Worm (Caenorhabditis elegans) whole organism, L4 larva: ENCODE results near the gene F09C8.1.

Experiments used
- F37D6.2 ChIP-seq: sonication (generic microtip); optimal IDR thresholded peaks from 2 replicates; lab custom pipeline; 2016; ENCODE audit warnings: mild to moderate bottlenecking, missing genetic modification characterization, missing compliant biosample characterization
- F44E2.7 ChIP-seq: fragments of 200-800 bp; sonication (Bioruptor generic); IDR thresholded peaks from 2 replicates; pipeline ENCODE4 v2.1.2; 2022; ENCODE audit warnings: missing genetic modification characterization, missing compliant biosample characterization
- F49E8.2 ChIP-seq: sonication (generic microtip); optimal IDR thresholded peaks from 2 replicates; lab custom pipeline; 2016; ENCODE audit warnings: missing compliant biosample characterization, mild to moderate bottlenecking, missing genetic modification characterization, borderline replicate concordance
- T20F7.1 ChIP-seq: fragments of 200-800 bp; sonication (Bioruptor generic); optimal IDR thresholded peaks from 2 replicates; lab custom pipeline; 2018; ENCODE audit warnings: mild to moderate bottlenecking, missing genetic modification characterization, missing compliant biosample characterization
- Y105C5A.15 ChIP-seq: fragments of 200-800 bp; sonication (Bioruptor generic); IDR thresholded peaks from 2 replicates; pipeline ENCODE4 v1.3.6; 2022; ENCODE audit warnings: missing genetic modification characterization, missing compliant biosample characterization
- Y75B8A.6 ChIP-seq: fragments of 200-800 bp; sonication (Bioruptor generic); IDR thresholded peaks from 2 replicates; pipeline ENCODE4 v1.3.6; 2022; ENCODE audit warnings: missing genetic modification reagents, missing genetic modification characterization, missing compliant biosample characterization
- ZK337.2 ChIP-seq: fragments of 200-800 bp; sonication (Bioruptor generic); IDR thresholded peaks from 2 replicates; pipeline ENCODE4 v1.3.6; 2022; ENCODE audit warnings: missing genetic modification reagents, missing genetic modification characterization, missing compliant biosample characterization
- aha-1 ChIP-seq: fragments of 150-350 bp; peaks from one replicate; lab custom pipeline; 2014; ENCODE audit warnings: missing biosample characterization, missing genetic modification characterization
- ama-1 ChIP-seq: fragments of 150-350 bp; optimal IDR thresholded peaks from 2 replicates; lab custom pipeline; 2014; ENCODE audit warnings: inconsistent platforms, mixed read lengths
- arid-1 ChIP-seq: fragments of 200-800 bp; sonication (Bioruptor generic); conservative IDR thresholded peaks from 2 replicates; pipeline ENCODE4 v1.3.6; 2022; ENCODE audit warnings: missing genetic modification reagents, missing genetic modification characterization, missing compliant biosample characterization
- ceh-20 ChIP-seq: fragments of 200-800 bp; sonication (Bioruptor generic); IDR thresholded peaks from 2 replicates; pipeline ENCODE4 v1.3.6; 2022; ENCODE audit warnings: missing genetic modification reagents, missing genetic modification characterization, missing compliant biosample characterization
- ceh-28 ChIP-seq: fragments of 150-350 bp; optimal IDR thresholded peaks from 2 replicates; lab custom pipeline; 2014; ENCODE audit warnings: missing biosample characterization, missing genetic modification reagents, missing genetic modification characterization
- ceh-62 ChIP-seq: sonication (generic microtip); optimal IDR thresholded peaks from 2 replicates; lab custom pipeline; 2017; ENCODE audit warnings: missing biosample characterization, missing genetic modification characterization
- daf-16 ChIP-seq, 3 experiments: sonication (generic microtip); optimal IDR thresholded peaks; 2 replicates each; lab custom pipeline; 2016 to 2017; ENCODE audit warnings: missing genetic modification characterization in 3 of 3, missing genetic modification reagents in 3 of 3, mild to moderate bottlenecking in 2 of 3, missing compliant biosample characterization in 2 of 3, missing biosample characterization in 1 of 3, moderate library complexity in 1 of 3
- dmd-8 ChIP-seq: fragments of 200-800 bp; sonication (Bioruptor generic); IDR thresholded peaks from 2 replicates; pipeline ENCODE4 v1.3.6; 2022; ENCODE audit warnings: missing genetic modification characterization, missing compliant biosample characterization
- fkh-10 ChIP-seq: fragments of 150-350 bp; optimal IDR thresholded peaks from 2 replicates; lab custom pipeline; 2014; ENCODE audit warnings: missing biosample characterization, missing genetic modification reagents, missing genetic modification characterization
- fos-1 ChIP-seq: fragments of 150-350 bp; optimal IDR thresholded peaks from 2 replicates; lab custom pipeline; 2014; ENCODE audit warnings: missing biosample characterization, missing genetic modification characterization
- gei-8 ChIP-seq: fragments of 200-800 bp; sonication (Bioruptor generic); optimal IDR thresholded peaks from 2 replicates; lab custom pipeline; 2018; ENCODE audit warnings: mild to moderate bottlenecking, missing genetic modification characterization, missing compliant biosample characterization
- hif-1 ChIP-seq, 2 experiments: sonication (generic microtip); optimal IDR thresholded peaks; 2 replicates each; lab custom pipeline; 2016 to 2017; ENCODE audit warnings: missing compliant biosample characterization in 2 of 2, missing genetic modification characterization in 2 of 2, missing genetic modification reagents in 2 of 2, missing genotype in 2 of 2, mild to moderate bottlenecking in 1 of 2
- hlh-30 ChIP-seq: sonication (generic microtip); optimal IDR thresholded peaks from 2 replicates; lab custom pipeline; 2017; ENCODE audit warnings: antibody characterized with exemption, mild to moderate bottlenecking, missing genetic modification characterization, missing compliant biosample characterization; ENCODE audit not compliant: insufficient read depth
- hmg-1.1 ChIP-seq: fragments of 200-800 bp; sonication (Bioruptor generic); IDR thresholded peaks from 2 replicates; pipeline ENCODE4 v1.3.6; 2022; ENCODE audit warnings: missing genetic modification reagents, missing genetic modification characterization, missing compliant biosample characterization
- lin-29 ChIP-seq: fragments of 200-800 bp; sonication (Bioruptor generic); IDR thresholded peaks from 2 replicates; pipeline ENCODE4 v1.3.6; 2022; ENCODE audit warnings: missing genetic modification reagents, missing genetic modification characterization, missing compliant biosample characterization
- madf-5 ChIP-seq, 2 experiments: fragments of 200-800 bp; sonication (Bioruptor generic); IDR thresholded peaks; 2 replicates each; pipeline ENCODE4 v1.3.6; 2022; ENCODE audit warnings: missing compliant biosample characterization in 2 of 2, missing genetic modification characterization in 2 of 2
- mep-1 ChIP-seq: fragments of 150-350 bp; sonication (generic microtip); optimal IDR thresholded peaks from 3 replicates; lab custom pipeline; 2014; ENCODE audit warnings: missing biosample characterization, missing genetic modification characterization
- mes-2 ChIP-seq: sonication (generic microtip); optimal IDR thresholded peaks from 2 replicates; lab custom pipeline; 2016; ENCODE audit warnings: missing genotype, mild to moderate bottlenecking, missing genetic modification characterization, missing compliant biosample characterization; ENCODE audit not compliant: poor library complexity, severe bottlenecking
- nhr-41 ChIP-seq: fragments of 200-800 bp; sonication (Bioruptor generic); IDR thresholded peaks from 2 replicates; pipeline ENCODE4 v1.3.6; 2022; ENCODE audit warnings: missing genetic modification reagents, missing genetic modification characterization, missing compliant biosample characterization
- nhr-42 ChIP-seq: fragments of 200-800 bp; sonication (Bioruptor generic); IDR thresholded peaks from 2 replicates; pipeline ENCODE4 v1.3.6; 2022; ENCODE audit warnings: missing genetic modification characterization, missing compliant biosample characterization
- nhr-6 ChIP-seq: fragments of 150-350 bp; optimal IDR thresholded peaks from 2 replicates; lab custom pipeline; 2014; ENCODE audit warnings: missing biosample characterization, missing genetic modification characterization
- nhr-77 ChIP-seq: fragments of 150-350 bp; optimal IDR thresholded peaks from 2 replicates; lab custom pipeline; 2014; ENCODE audit warnings: missing biosample characterization, missing genetic modification characterization
- pha-4 ChIP-seq, 2 experiments: fragments of 150-350 bp in 1 of 2; fragments of 200-800 bp in 1 of 2; sonication (Bioruptor generic) in 1 of 2; IDR thresholded peaks in 1 of 2; optimal IDR thresholded peaks in 1 of 2; 2 replicates each; pipeline versions ENCODE4 v1.3.6 to Lab custom; 2014 to 2022; ENCODE audit warnings: missing genetic modification characterization in 2 of 2, missing genetic modification reagents in 2 of 2, missing biosample characterization in 1 of 2, missing compliant biosample characterization in 1 of 2
- saeg-2 ChIP-seq: fragments of 200-800 bp; sonication (Bioruptor generic); IDR thresholded peaks from 2 replicates; pipeline ENCODE4 v1.3.6; 2022; ENCODE audit warnings: missing genetic modification reagents, missing genetic modification characterization, missing compliant biosample characterization
- sdz-12 ChIP-seq: fragments of 200-800 bp; sonication (Bioruptor generic); optimal IDR thresholded peaks from 2 replicates; lab custom pipeline; 2018; ENCODE audit warnings: mild to moderate bottlenecking, missing genetic modification characterization, missing compliant biosample characterization
- spr-1 ChIP-seq: sonication (generic microtip); optimal IDR thresholded peaks from 2 replicates; lab custom pipeline; 2016; ENCODE audit warnings: mild to moderate bottlenecking, missing genetic modification characterization, missing compliant biosample characterization
- tag-97 ChIP-seq: fragments of 200-800 bp; sonication (Bioruptor generic); IDR thresholded peaks from 2 replicates; pipeline ENCODE4 v1.3.6; 2022; ENCODE audit warnings: missing genetic modification characterization, missing compliant biosample characterization
- tra-1 ChIP-seq: fragments of 200-800 bp; sonication (Bioruptor generic); IDR thresholded peaks from 2 replicates; pipeline ENCODE4 v1.3.6; 2022; ENCODE audit warnings: missing genetic modification reagents, missing genetic modification characterization, missing compliant biosample characterization
- unc-39 ChIP-seq: sonication (generic microtip); optimal IDR thresholded peaks from 2 replicates; lab custom pipeline; 2017; ENCODE audit warnings: missing biosample characterization, missing genetic modification characterization
- vab-7 ChIP-seq: fragments of 200-800 bp; sonication (Bioruptor generic); IDR thresholded peaks from 2 replicates; pipeline ENCODE4 v1.3.6; 2022; ENCODE audit warnings: missing genetic modification reagents, missing genetic modification characterization, missing compliant biosample characterization
- zip-2 ChIP-seq: fragments of 150-350 bp; optimal IDR thresholded peaks from 2 replicates; lab custom pipeline; 2014; ENCODE audit warnings: missing biosample characterization, missing genetic modification characterization

The F09C8.1 gene

ce11 chrX:16147728-16148197 lies 15.6 kb downstream of the F09C8.1 start (continued):
- TF ChIP-seq ZK337.2 (GFP tag; lab: Robert Waterston, UW) = no peak
- TF ChIP-seq saeg-2 (GFP tag; lab: Robert Waterston, UW) = no peak
- no peak for TF ChIP-seq ceh-62 (tag; lab: Kevin White, UChicago)
- TF ChIP-seq hmg-1.1 (GFP tag; lab: Robert Waterston, UW) = peak; percentile 83
- TF ChIP-seq Y105C5A.15 (GFP tag; lab: Robert Waterston, UW) = no peak
- TF ChIP-seq nhr-6 (tag; lab: Kevin White, UChicago) = no peak
- no peak for TF ChIP-seq nhr-41 (GFP tag; lab: Robert Waterston, UW)
- TF ChIP-seq dmd-8 = no peak
- TF ChIP-seq tra-1 (GFP tag; lab: Robert Waterston, UW) = no peak; the same call in 1 of the 2 replicates
- peak in 1 of 2 experiments; percentile 39 for TF ChIP-seq daf-16 (GFP tag; optimal IDR thresholded peaks at IDR 0.05; lab: Kevin White, UChicago)
- TF ChIP-seq daf-16 (tag; optimal IDR thresholded peaks at IDR 0.05; lab: Kevin White, UChicago) = peak; percentile 13
- TF ChIP-seq arid-1 (GFP tag; lab: Robert Waterston, UW) = no peak
- TF ChIP-seq fkh-10 = peak; percentile 72
- TF ChIP-seq F44E2.7 = no peak
- TF ChIP-seq T20F7.1 (GFP tag; lab: Kevin White, UChicago) = no peak
- peak in 1 of 2 experiments; percentile 65 for TF ChIP-seq hif-1 (tag; optimal IDR thresholded peaks at IDR 0.05; lab: Kevin White, UChicago)
- TF ChIP-seq zip-2 = no peak
- peak; percentile 40; the same call in 1 of the 2 replicates for TF ChIP-seq lin-29
- no peak for TF ChIP-seq nhr-77 (tag; lab: Kevin White, UChicago)
- TF ChIP-seq mes-2 (tag; lab: Kevin White, UChicago) = peak; percentile 44
- peak; percentile 88 for TF ChIP-seq hlh-30 (tag; lab: Kevin White, UChicago)
- no peak for TF ChIP-seq gei-8 (GFP tag; lab: Kevin White, UChicago)
- TF ChIP-seq ama-1 (lab: Kevin White, UChicago) = no peak
- TF ChIP-seq madf-5 (GFP tag; IDR thresholded peaks at IDR 0.05; lab: Robert Waterston, UW) = no peak
- TF ChIP-seq Y75B8A.6 (GFP tag; lab: Robert Waterston, UW) = no peak
- no peak for TF ChIP-seq fos-1 (tag; lab: Kevin White, UChicago)
- no peak for TF ChIP-seq ceh-20
- TF ChIP-seq tag-97 (GFP tag; lab: Robert Waterston, UW) = no peak

- TF ChIP-seq madf-5 (GFP tag; IDR thresholded peaks at IDR 0.05; lab: Robert Waterston, UW) (no peak), aha-1 (tag; lab: Kevin White, UChicago) (no peak), F37D6.2 (tag; lab: Kevin White, UChicago) (no peak), ceh-28 (no peak), unc-39 (tag; lab: Kevin White, UChicago) (no peak), F49E8.2 (tag; lab: Kevin White, UChicago) (no peak), fos-1 (tag; lab: Kevin White, UChicago) (no peak), sdz-12 (GFP tag; lab: Kevin White, UChicago) (no peak), vab-7 (no peak), mep-1 (tag; lab: Kevin White, UChicago) (no peak), nhr-42 (GFP tag; lab: Robert Waterston, UW) (no peak), pha-4 (GFP tag; IDR thresholded peaks at IDR 0.05; lab: Robert Waterston, UW) (no peak), pha-4 (tag; optimal IDR thresholded peaks at IDR 0.05; lab: Kevin White, UChicago) (no peak), spr-1 (no peak)
These were observed 16.2 kb downstream of the F09C8.1 start, which contains the start of gene F09C8.2 for ce11 chrX:16146972-16147593. Gene F09C8.2, minus strand, starts transcription at chrX:16147022.
